Fruit fly (Drosophila melanogaster) whole organism, prepupa: ENCODE data around the gene dachs.
A peak's percentile ranks its signal among the peaks of the same experiment; 100 is the strongest.

Experiments used
- Blimp-1 ChIP-seq: fragments of 200-800 bp; sonication (Bioruptor generic); optimal IDR thresholded peaks from 3 replicates; lab custom pipeline; 2017; ENCODE audit warnings: missing biosample characterization, missing genetic modification characterization, mild to moderate bottlenecking, moderate library complexity, missing genetic modification reagents
- CG10631 ChIP-seq: fragments of 200-800 bp; sonication (Bioruptor generic); optimal IDR thresholded peaks from 2 replicates; lab custom pipeline; 2016; ENCODE audit warnings: missing biosample characterization, missing genetic modification characterization
- CG10669 ChIP-seq: fragments of 200-800 bp; sonication (Bioruptor generic); optimal IDR thresholded peaks from 3 replicates; lab custom pipeline; 2018; ENCODE audit warnings: missing biosample characterization, mild to moderate bottlenecking, missing genetic modification characterization, moderate library complexity
- CG11294 ChIP-seq: fragments of 200-800 bp; sonication (Bioruptor generic); IDR thresholded peaks from 2 replicates; pipeline ENCODE4 v1.3.6; 2022; ENCODE audit warnings: missing biosample characterization, missing genetic modification characterization
- CG11762 ChIP-seq: fragments of 200-800 bp; sonication (Bioruptor generic); optimal IDR thresholded peaks from 3 replicates; lab custom pipeline; 2016; ENCODE audit warnings: missing biosample characterization, missing genetic modification characterization; ENCODE audit not compliant: insufficient read depth
- CG11902 ChIP-seq: fragments of 200-800 bp; sonication (Bioruptor generic); optimal IDR thresholded peaks from 3 replicates; lab custom pipeline; 2016; ENCODE audit warnings: missing biosample characterization, missing genetic modification characterization
- CG16779 ChIP-seq: fragments of 200-800 bp; sonication (Bioruptor generic); optimal IDR thresholded peaks from 3 replicates; lab custom pipeline; 2017; ENCODE audit warnings: missing biosample characterization, mild to moderate bottlenecking, missing genetic modification characterization
- CG3032 ChIP-seq: fragments of 200-800 bp; optimal IDR thresholded peaks from 2 replicates; lab custom pipeline; 2019; ENCODE audit warnings: missing biosample characterization, mild to moderate bottlenecking, missing genetic modification characterization, moderate library complexity
- CG31627 ChIP-seq: fragments of 200-800 bp; sonication (Bioruptor generic); optimal IDR thresholded peaks from 3 replicates; lab custom pipeline; 2016; ENCODE audit warnings: missing biosample characterization, missing genetic modification characterization
- CG32006 ChIP-seq: fragments of 200-800 bp; sonication (Bioruptor generic); optimal IDR thresholded peaks from 3 replicates; lab custom pipeline; 2017; ENCODE audit warnings: missing biosample characterization, mild to moderate bottlenecking, missing genetic modification characterization
- CG34406 ChIP-seq: fragments of 200-800 bp; sonication (Bioruptor generic); optimal IDR thresholded peaks from 3 replicates; lab custom pipeline; 2016; ENCODE audit warnings: missing biosample characterization, missing genetic modification characterization
- CG3919 ChIP-seq: fragments of 200-800 bp; sonication (Bioruptor generic); optimal IDR thresholded peaks from 3 replicates; lab custom pipeline; 2016; ENCODE audit warnings: missing biosample characterization, missing genetic modification characterization
- CG4318 ChIP-seq: fragments of 200-800 bp; sonication (Bioruptor generic); optimal IDR thresholded peaks from 3 replicates; lab custom pipeline; 2017; ENCODE audit warnings: missing biosample characterization, mild to moderate bottlenecking, missing genetic modification characterization
- CG6276 ChIP-seq: fragments of 200-800 bp; sonication (Bioruptor generic); optimal IDR thresholded peaks from 2 replicates; lab custom pipeline; 2017; ENCODE audit warnings: missing biosample characterization, mild to moderate bottlenecking, missing genetic modification characterization
- CG6792 ChIP-seq: fragments of 200-800 bp; sonication (Bioruptor generic); optimal IDR thresholded peaks from 3 replicates; lab custom pipeline; 2016; ENCODE audit warnings: missing biosample characterization, missing genetic modification characterization
- CG8119 ChIP-seq: fragments of 200-800 bp; sonication (Bioruptor generic); IDR thresholded peaks from 3 replicates; pipeline ENCODE4 v1.3.6; 2022; ENCODE audit warnings: missing biosample characterization, missing genetic modification characterization
- CG8319 ChIP-seq: fragments of 200-800 bp; sonication (Bioruptor generic); optimal IDR thresholded peaks from 3 replicates; lab custom pipeline; 2016; ENCODE audit warnings: missing biosample characterization, missing genetic modification characterization
- CG8632 ChIP-seq: fragments of 200-800 bp; sonication (Bioruptor generic); optimal IDR thresholded peaks from 3 replicates; lab custom pipeline; 2016; ENCODE audit warnings: missing biosample characterization, missing genetic modification characterization
- CG9139 ChIP-seq: fragments of 200-800 bp; sonication (Bioruptor generic); optimal IDR thresholded peaks from 3 replicates; lab custom pipeline; 2017; ENCODE audit warnings: missing biosample characterization, mild to moderate bottlenecking, missing genetic modification characterization
- Eip75B ChIP-seq: fragments of 200-800 bp; sonication (Bioruptor generic); optimal IDR thresholded peaks from 3 replicates; lab custom pipeline; 2016; ENCODE audit warnings: missing biosample characterization, missing genetic modification characterization
- Eip78C ChIP-seq: fragments of 200-800 bp; sonication (Bioruptor generic); peaks from one replicate; lab custom pipeline; 2016; ENCODE audit warnings: missing biosample characterization, missing genetic modification characterization
- Ets21C ChIP-seq: fragments of 200-800 bp; sonication (Bioruptor generic); optimal IDR thresholded peaks from 3 replicates; lab custom pipeline; 2016; ENCODE audit warnings: missing biosample characterization, missing genetic modification characterization
- Gug ChIP-seq: fragments of 200-800 bp; sonication (Bioruptor generic); IDR thresholded peaks from 2 replicates; pipeline ENCODE4 v1.3.6; 2022; ENCODE audit warnings: missing biosample characterization, missing genetic modification characterization
- Hr39 ChIP-seq: fragments of 200-800 bp; sonication (Bioruptor generic); optimal IDR thresholded peaks from 2 replicates; lab custom pipeline; 2016; ENCODE audit warnings: missing biosample characterization, missing genetic modification characterization
- Hr4 ChIP-seq: fragments of 200-800 bp; sonication (Bioruptor generic); optimal IDR thresholded peaks from 3 replicates; lab custom pipeline; 2016; ENCODE audit warnings: missing biosample characterization, missing genetic modification characterization
- Lpt ChIP-seq: fragments of 200-800 bp; sonication (Bioruptor generic); optimal IDR thresholded peaks from 3 replicates; lab custom pipeline; 2016; ENCODE audit warnings: missing biosample characterization, missing genetic modification characterization
- Met ChIP-seq: fragments of 200-800 bp; sonication (Bioruptor generic); optimal IDR thresholded peaks from 3 replicates; lab custom pipeline; 2016; ENCODE audit warnings: missing biosample characterization, missing genetic modification characterization
- OdsH ChIP-seq: fragments of 200-800 bp; sonication (Bioruptor generic); optimal IDR thresholded peaks from 3 replicates; lab custom pipeline; 2016; ENCODE audit warnings: missing biosample characterization, missing genetic modification characterization
- Smox ChIP-seq: fragments of 200-800 bp; sonication (Bioruptor generic); optimal IDR thresholded peaks from 3 replicates; lab custom pipeline; 2016; ENCODE audit warnings: missing biosample characterization, missing genetic modification characterization
- Sox102F ChIP-seq: fragments of 200-800 bp; sonication (Bioruptor generic); optimal IDR thresholded peaks from 2 replicates; lab custom pipeline; 2016; ENCODE audit warnings: missing biosample characterization, mild to moderate bottlenecking, missing genetic modification characterization
- Sox14 ChIP-seq: fragments of 200-800 bp; sonication (Bioruptor generic); optimal IDR thresholded peaks from 3 replicates; lab custom pipeline; 2016; ENCODE audit warnings: missing biosample characterization, missing genetic modification characterization
- Sox15 ChIP-seq: fragments of 200-800 bp; sonication (Bioruptor generic); optimal IDR thresholded peaks from 3 replicates; lab custom pipeline; 2016; ENCODE audit warnings: missing biosample characterization, missing genetic modification characterization
- achi ChIP-seq: fragments of 200-800 bp; sonication (Bioruptor generic); optimal IDR thresholded peaks from 3 replicates; lab custom pipeline; 2016; ENCODE audit warnings: missing biosample characterization, missing genetic modification characterization
- acj6 ChIP-seq: fragments of 200-800 bp; sonication (Bioruptor generic); optimal IDR thresholded peaks from 3 replicates; lab custom pipeline; 2016; ENCODE audit warnings: missing biosample characterization, missing genetic modification characterization
- dac ChIP-seq: fragments of 200-800 bp; sonication (Bioruptor generic); optimal IDR thresholded peaks from 2 replicates; lab custom pipeline; 2017; ENCODE audit warnings: missing biosample characterization, mild to moderate bottlenecking, missing genetic modification characterization
- dsx ChIP-seq: fragments of 200-800 bp; optimal IDR thresholded peaks from 3 replicates; lab custom pipeline; 2019; ENCODE audit warnings: missing biosample characterization, mild to moderate bottlenecking, missing genetic modification characterization, moderate library complexity; ENCODE audit not compliant: poor library complexity, severe bottlenecking
- eg ChIP-seq: fragments of 200-800 bp; sonication (Bioruptor generic); IDR thresholded peaks from 3 replicates; pipeline ENCODE4 v1.3.6; 2022; ENCODE audit warnings: missing biosample characterization, missing genetic modification characterization
- esn ChIP-seq: fragments of 200-800 bp; sonication (Bioruptor generic); optimal IDR thresholded peaks from 2 replicates; lab custom pipeline; 2016; ENCODE audit warnings: missing biosample characterization, mild to moderate bottlenecking, missing genetic modification characterization, moderate library complexity
- fd59A ChIP-seq: fragments of 200-800 bp; sonication (Bioruptor generic); optimal IDR thresholded peaks from 2 replicates; lab custom pipeline; 2017; ENCODE audit warnings: missing biosample characterization, mild to moderate bottlenecking, missing genetic modification characterization, missing genetic modification reagents
- fkh ChIP-seq: fragments of 200-800 bp; sonication (Bioruptor generic); optimal IDR thresholded peaks from 3 replicates; lab custom pipeline; 2017; ENCODE audit warnings: missing biosample characterization, mild to moderate bottlenecking, missing genetic modification characterization, moderate library complexity
- lz ChIP-seq: fragments of 200-800 bp; sonication (Bioruptor generic); optimal IDR thresholded peaks from 3 replicates; lab custom pipeline; 2016; ENCODE audit warnings: missing biosample characterization, missing genetic modification characterization
- pdm3 ChIP-seq: fragments of 200-800 bp; sonication (Bioruptor generic); optimal IDR thresholded peaks from 3 replicates; lab custom pipeline; 2016; ENCODE audit warnings: missing biosample characterization, missing genetic modification characterization
- salr ChIP-seq, 2 experiments: fragments of 200-800 bp; sonication (Bioruptor generic); optimal IDR thresholded peaks; 3 replicates each; lab custom pipeline; 2016 to 2018; ENCODE audit warnings: missing biosample characterization in 2 of 2, missing genetic modification characterization in 2 of 2, mild to moderate bottlenecking in 1 of 2
- ss ChIP-seq, 2 experiments: fragments of 200-800 bp; sonication (Bioruptor generic); optimal IDR thresholded peaks; 2 replicates in 1 of 2; 3 replicates in 1 of 2; lab custom pipeline; 2017 to 2018; ENCODE audit warnings: mild to moderate bottlenecking in 2 of 2, missing biosample characterization in 2 of 2, missing genetic modification characterization in 2 of 2, moderate library complexity in 1 of 2
- svp ChIP-seq: fragments of 200-800 bp; sonication (Bioruptor generic); peaks from one replicate; lab custom pipeline; 2016; ENCODE audit warnings: missing biosample characterization, missing genetic modification characterization
- topi ChIP-seq: fragments of 200-800 bp; sonication (Bioruptor generic); optimal IDR thresholded peaks from 3 replicates; lab custom pipeline; 2016; ENCODE audit warnings: missing biosample characterization, missing genetic modification characterization

Gene dachs

DNA sequence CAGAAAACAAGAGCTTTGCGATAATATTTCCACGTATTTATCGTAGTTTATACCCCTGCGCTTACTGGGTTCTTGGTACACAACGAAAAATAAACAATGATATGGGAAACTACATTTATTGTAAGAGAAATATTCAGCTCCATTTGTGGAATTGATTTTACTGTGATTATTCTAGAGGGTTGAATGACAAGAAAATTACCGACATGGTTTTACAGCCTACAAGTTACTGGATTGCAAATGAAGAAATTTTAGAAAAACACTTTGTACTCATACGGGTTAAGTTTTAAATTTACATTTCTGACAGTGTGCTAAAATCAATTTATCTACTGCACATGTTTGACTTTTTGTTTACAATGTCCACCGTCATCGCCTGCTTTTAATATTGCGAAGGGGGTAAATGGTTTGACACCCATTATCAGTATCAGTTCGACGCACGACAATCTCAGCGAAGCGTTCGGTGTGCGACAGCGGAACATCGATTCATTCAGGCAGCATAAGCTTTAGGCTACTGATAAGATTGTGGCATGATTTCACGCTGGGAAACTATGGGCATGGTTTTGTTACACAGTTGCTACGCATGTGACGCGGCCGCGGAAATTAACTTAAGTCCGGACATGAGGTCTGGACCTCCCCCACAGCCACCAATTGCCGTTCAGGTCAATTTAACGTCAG is 4.7 kb upstream of the dachs start (continued):
- TF ChIP-seq Lpt: no peak
- peak; percentile 23 for TF ChIP-seq esn (GFP tag; lab: Kevin White, UChicago)

DNA sequence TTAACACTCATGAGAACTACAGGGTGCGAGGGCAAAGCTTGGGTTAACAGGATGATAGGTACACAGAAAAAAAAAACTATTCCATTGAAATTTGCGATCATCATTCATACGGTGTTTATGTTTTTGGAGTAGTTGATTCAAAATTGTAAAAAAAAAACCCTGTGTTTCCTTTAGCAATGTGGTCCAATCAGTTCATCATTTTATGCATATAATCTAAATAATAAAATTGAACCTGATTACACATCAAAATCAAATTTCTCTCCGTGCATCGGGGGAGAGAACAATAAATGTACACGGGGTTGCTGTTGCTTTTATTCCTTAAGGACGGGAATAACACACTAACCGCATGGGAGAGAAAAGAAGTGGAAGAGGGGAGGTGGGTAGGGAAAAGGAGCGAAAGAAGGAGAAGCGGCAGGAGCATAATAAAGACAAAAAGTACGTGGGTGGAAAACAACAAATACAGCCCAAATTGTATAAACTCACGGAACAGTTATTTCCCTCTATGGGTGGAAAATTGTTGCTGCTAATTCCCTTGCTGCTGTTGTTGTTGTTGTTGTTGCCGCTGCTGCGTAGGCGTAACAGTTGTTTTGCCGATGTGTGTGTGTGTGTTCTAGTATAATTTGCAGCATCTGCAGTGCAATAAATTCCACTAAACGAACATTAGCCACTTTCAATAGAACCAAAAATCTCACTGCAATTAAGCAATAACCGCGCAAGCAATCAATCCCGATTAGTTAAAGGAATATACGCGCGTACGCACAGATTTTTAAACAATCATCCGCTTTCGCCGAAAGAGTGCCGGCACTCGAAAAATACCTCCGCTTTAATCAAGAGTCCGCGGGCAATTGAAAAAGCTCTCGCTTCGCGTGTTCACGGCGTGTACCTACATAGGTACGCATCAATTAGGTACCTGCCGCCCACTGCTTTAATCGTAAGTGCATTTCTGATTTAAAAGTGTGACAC is 3.2 kb upstream of the dachs start, which contains the start of gene Agpat2:
TSS of gene Agpat2 (minus strand) at position 851 of the 963 bp plus-strand sequence.
- no peak for TF ChIP-seq CG9139 (GFP tag; lab: Kevin White, UChicago)
- peak; percentile 59 for TF ChIP-seq CG10631
- TF ChIP-seq CG10669: peak; percentile 62
- TF ChIP-seq CG31627 (GFP tag; lab: Kevin White, UChicago): peak; percentile 77
- TF ChIP-seq dac: no peak
- TF ChIP-seq CG16779 (tag; lab: Kevin White, UChicago): no peak
- TF ChIP-seq salr (GFP tag; optimal IDR thresholded peaks at IDR 0.05; lab: Kevin White, UChicago): peak; percentile 2 to 35
- TF ChIP-seq Eip75B (GFP tag; lab: Kevin White, UChicago): peak; percentile 76
- peak; percentile 79 for TF ChIP-seq Hr39 (GFP tag; lab: Kevin White, UChicago)
- peak; percentile 61 for TF ChIP-seq CG32006
- peak; percentile 37 to 51 for TF ChIP-seq ss (GFP tag; optimal IDR thresholded peaks at IDR 0.05; lab: Kevin White, UChicago)
- TF ChIP-seq Met: peak; percentile 82
- TF ChIP-seq CG6276 (GFP tag; lab: Kevin White, UChicago): no peak
- peak; percentile 58 for TF ChIP-seq Hr4 (GFP tag; lab: Kevin White, UChicago)
- peak; percentile 64 for TF ChIP-seq acj6 (GFP tag; lab: Kevin White, UChicago)
- peak; percentile 76 for TF ChIP-seq Smox (GFP tag; lab: Kevin White, UChicago)
- TF ChIP-seq CG11294 (GFP tag; lab: Robert Waterston, UW): no peak
- TF ChIP-seq CG3032 (tag; lab: Kevin White, UChicago): peak; percentile 51
- TF ChIP-seq CG34406: peak; percentile 64
- TF ChIP-seq CG3919: peak; percentile 77
- peak; percentile 65 for TF ChIP-seq CG6792
- TF ChIP-seq eg (GFP tag; lab: Robert Waterston, UW): 0 out of 3 replicates have a peak, but pooled peaks have one; percentile 11
- peak; percentile 63 for TF ChIP-seq Ets21C
- TF ChIP-seq fkh (GFP tag; lab: Kevin White, UChicago): peak; percentile 6
- peak; percentile 69 for TF ChIP-seq Sox14 (GFP tag; lab: Kevin White, UChicago)
- peak; percentile 30 for TF ChIP-seq CG8319 (GFP tag; lab: Kevin White, UChicago)
- TF ChIP-seq Eip78C (GFP tag; lab: Kevin White, UChicago): peak; percentile 92
- peak; percentile 59 for TF ChIP-seq achi (GFP tag; lab: Kevin White, UChicago)
- TF ChIP-seq fd59A: no peak
- TF ChIP-seq CG11762 (GFP tag; lab: Kevin White, UChicago): peak; percentile 20
- peak; percentile 75 for TF ChIP-seq lz (GFP tag; lab: Kevin White, UChicago)
- TF ChIP-seq OdsH (GFP tag; lab: Kevin White, UChicago): peak; percentile 64
- peak; percentile 59 for TF ChIP-seq CG8632 (GFP tag; lab: Kevin White, UChicago)
- peak; percentile 71 for TF ChIP-seq Sox102F (GFP tag; lab: Kevin White, UChicago)
- TF ChIP-seq topi (GFP tag; lab: Kevin White, UChicago): peak; percentile 79
- no peak for TF ChIP-seq Gug (GFP tag; lab: Robert Waterston, UW)
- TF ChIP-seq CG11902 (GFP tag; lab: Kevin White, UChicago): peak; percentile 48
- TF ChIP-seq svp (GFP tag; lab: Kevin White, UChicago): peak; percentile 87
- peak; percentile 28 for TF ChIP-seq Sox15 (GFP tag; lab: Kevin White, UChicago)
- TF ChIP-seq Blimp-1 (GFP tag; lab: Kevin White, UChicago): peak; percentile 27
- peak; percentile 2 for TF ChIP-seq Lpt
- peak; percentile 67 for TF ChIP-seq pdm3
- TF ChIP-seq dsx (GFP tag; lab: Kevin White, UChicago): peak; percentile 27
- TF ChIP-seq CG8119 (GFP tag; lab: Robert Waterston, UW): 0 out of 3 replicates have a peak, but pooled peaks have one; percentile 46
- TF ChIP-seq CG4318 (GFP tag; lab: Kevin White, UChicago): peak; percentile 10
